Worm (Caenorhabditis elegans) whole organism, L2 larva: ENCODE results near the gene cnb-1.

ENCODE experiments used
- R02D3.7 ChIP-seq: fragments of 150-350 bp; optimal IDR thresholded peaks from 2 replicates; lab custom pipeline; 2014; ENCODE audit warnings: missing biosample characterization, missing genetic modification characterization
- ZK546.5 ChIP-seq: sonication (generic microtip); optimal IDR thresholded peaks from 2 replicates; lab custom pipeline; 2017; ENCODE audit warnings: missing biosample characterization, missing genetic modification characterization
- aly-2 ChIP-seq: fragments of 150-350 bp; optimal IDR thresholded peaks from 2 replicates; lab custom pipeline; 2014; ENCODE audit warnings: missing biosample characterization, missing genetic modification characterization
- ceh-16 ChIP-seq: fragments of 150-350 bp; optimal IDR thresholded peaks from 2 replicates; lab custom pipeline; 2014; ENCODE audit warnings: missing biosample characterization, missing genetic modification characterization
- fos-1 ChIP-seq: fragments of 150-350 bp; optimal IDR thresholded peaks from 2 replicates; lab custom pipeline; 2014; ENCODE audit warnings: missing biosample characterization, missing genetic modification characterization
- nhr-10 ChIP-seq: sonication (generic microtip); optimal IDR thresholded peaks from 2 replicates; lab custom pipeline; 2017; ENCODE audit warnings: missing biosample characterization, missing genetic modification characterization
- nhr-12 ChIP-seq: fragments of 150-350 bp; optimal IDR thresholded peaks from 2 replicates; lab custom pipeline; 2014; ENCODE audit warnings: missing biosample characterization, missing genetic modification characterization
- skn-1 ChIP-seq: sonication (generic microtip); optimal IDR thresholded peaks from 2 replicates; lab custom pipeline; 2017; ENCODE audit warnings: missing biosample characterization, missing genetic modification characterization
- unc-39 ChIP-seq: fragments of 150-350 bp; optimal IDR thresholded peaks from 2 replicates; lab custom pipeline; 2014; ENCODE audit warnings: missing biosample characterization, missing genetic modification characterization
- ztf-1 ChIP-seq: fragments of 200-800 bp; sonication (Bioruptor generic); conservative IDR thresholded peaks from 2 replicates; pipeline ENCODE4 v1.3.6; 2022; ENCODE audit warnings: missing genetic modification characterization, missing compliant biosample characterization
- ztf-11 ChIP-seq: sonication (generic microtip); optimal IDR thresholded peaks from 2 replicates; lab custom pipeline; 2017; ENCODE audit warnings: missing biosample characterization, missing genetic modification characterization

ce11 chrV:11380571-11380970 lies 5.0 kb downstream of the cnb-1 start:
- TF ChIP-seq ztf-1 (GFP tag; lab: Robert Waterston, UW) = no peak
- TF ChIP-seq nhr-12 = no peak
- no peak for TF ChIP-seq R02D3.7
- TF ChIP-seq aly-2 (tag; lab: Kevin White, UChicago) = no peak
- TF ChIP-seq unc-39 (tag; lab: Kevin White, UChicago) = no peak
- no peak for TF ChIP-seq ztf-11 (tag; lab: Kevin White, UChicago)
- no peak for TF ChIP-seq skn-1 (tag; lab: Kevin White, UChicago)
- no peak for TF ChIP-seq fos-1 (tag; lab: Kevin White, UChicago)
- no peak for TF ChIP-seq ZK546.5 (tag; lab: Kevin White, UChicago)
- TF ChIP-seq nhr-10 (tag; lab: Kevin White, UChicago) = no peak
- TF ChIP-seq ceh-16 (tag; lab: Kevin White, UChicago) = no peak
